Fruit fly (Drosophila melanogaster) S2 (cell line): ENCODE measurements around the gene CG3552.

Source experiments
- CG8478 ChIP-seq: fragments of >200 bp; optimal IDR thresholded peaks from 2 replicates; lab custom pipeline; 2018
- CTCF ChIP-seq, 2 experiments: fragments of >200 bp; optimal IDR thresholded peaks; 2 replicates each; lab custom pipeline; 2018

CG3552 gene

DNA sequence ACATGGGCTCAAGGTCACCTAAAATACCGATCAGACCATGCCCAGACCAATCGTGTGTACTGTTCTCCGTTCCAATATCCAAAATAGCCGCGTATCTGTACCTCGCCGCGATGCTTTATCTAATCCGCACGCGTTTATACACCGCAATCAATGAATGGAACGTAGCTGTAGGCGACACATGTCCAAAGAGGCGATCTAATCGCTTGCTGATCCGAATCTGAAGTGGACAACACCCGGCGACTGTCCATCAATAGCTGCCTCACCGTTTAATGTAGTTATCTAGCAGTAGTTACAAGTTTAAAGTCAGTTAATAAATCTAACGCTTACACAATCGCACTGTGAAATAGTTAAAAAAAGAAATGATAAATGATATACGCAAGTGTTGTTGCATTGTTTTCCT lies 3.7 kb upstream of the CG3552 start:
- TF ChIP-seq CG8478 = no peak
- TF ChIP-seq CTCF (optimal IDR thresholded peaks at IDR 0.05; lab: Kevin White, UChicago) = no peak

dm6 chr3L:9456389-9456788 lies 271 bp downstream of the CG3552 start:
- TF ChIP-seq CTCF (optimal IDR thresholded peaks at IDR 0.05; lab: Kevin White, UChicago) (no peak), CG8478 (no peak)

- TF ChIP-seq CTCF (optimal IDR thresholded peaks at IDR 0.05; lab: Kevin White, UChicago) = no peak
- TF ChIP-seq CG8478 = no peak
Observed at dm6 chr3L:9457619-9458092, 1.5 kb downstream of the CG3552 start, which contains the start of gene CG3437. CG3437 (minus strand) TSS chr3L:9457669.

- TF ChIP-seq CG8478 (no peak), CTCF (optimal IDR thresholded peaks at IDR 0.05; lab: Kevin White, UChicago) (peak in 1 of 2 experiments; percentile 20)
Observed at dm6 chr3L:9460775-9461491, 4.8 kb downstream of the CG3552 start, which contains the start of the genes CG3434 and CG44838. CG3434 (minus strand) TSS chr3L:9460799. CG44838 (plus strand) TSS chr3L:9461050.

dm6 chr3L:9461670-9462246 lies 5.6 kb downstream of the CG3552 start:
- TF ChIP-seq CG8478 (no peak), CTCF (optimal IDR thresholded peaks at IDR 0.05; lab: Kevin White, UChicago) (no peak)

DNA sequence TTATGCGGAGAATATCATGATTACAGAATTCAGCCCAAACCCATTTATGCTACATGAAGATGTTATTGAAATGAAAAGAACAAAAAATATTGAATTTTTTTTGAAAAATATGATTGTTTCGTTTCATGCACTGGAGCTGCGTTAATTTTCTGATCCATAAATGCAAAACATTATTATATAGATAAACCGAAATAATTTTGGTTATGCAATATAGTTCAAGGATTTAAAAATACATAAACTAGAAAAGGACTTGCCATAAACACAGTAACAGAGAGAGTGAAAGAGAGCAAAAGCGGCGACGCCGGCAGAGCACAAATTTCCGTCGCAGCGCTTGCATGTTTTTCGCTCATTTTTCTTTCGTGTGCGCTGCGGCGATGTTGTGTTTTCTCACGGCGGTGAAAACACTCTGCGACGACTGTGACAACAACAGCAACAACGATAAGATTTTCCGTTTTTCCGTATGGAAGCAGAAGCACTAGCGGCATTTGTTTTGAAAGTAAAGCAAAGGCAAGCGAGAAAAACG lies 6.2 kb downstream of the CG3552 start:
- TF ChIP-seq CTCF (optimal IDR thresholded peaks at IDR 0.05; lab: Kevin White, UChicago) = no peak

DNA sequence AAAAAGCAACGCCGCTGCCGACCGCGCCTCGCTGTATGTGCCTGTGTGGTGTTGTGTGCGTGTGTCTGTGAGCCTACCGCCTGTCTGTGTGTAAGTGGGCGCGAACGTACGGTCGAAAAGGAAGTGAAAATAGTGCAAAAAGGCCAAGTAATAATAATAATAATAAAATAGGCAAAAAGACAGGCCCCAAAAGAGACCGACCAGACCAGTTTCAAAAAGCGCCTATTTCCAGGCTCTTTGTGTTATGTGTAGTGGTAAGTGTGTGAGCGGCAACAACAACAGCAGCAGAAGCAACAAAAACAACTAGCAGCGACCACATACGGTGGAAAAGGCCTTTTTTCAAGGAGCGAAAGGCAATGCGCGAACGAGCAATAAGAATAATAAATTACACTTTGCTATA lies 6.7 kb downstream of the CG3552 start:
- TF ChIP-seq CTCF (optimal IDR thresholded peaks at IDR 0.05; lab: Kevin White, UChicago) = no peak

- TF ChIP-seq CG8478 = no peak
- TF ChIP-seq CTCF (optimal IDR thresholded peaks at IDR 0.05; lab: Kevin White, UChicago) = no peak
Observed at dm6 chr3L:9465652-9466244, 9.6 kb downstream of the CG3552 start.

- TF ChIP-seq CG8478 (no peak), CTCF (optimal IDR thresholded peaks at IDR 0.05; lab: Kevin White, UChicago) (no peak)
Observed at dm6 chr3L:9466595-9466994, 10.5 kb downstream of the CG3552 start.

- no peak for TF ChIP-seq CG8478
- TF ChIP-seq CTCF (optimal IDR thresholded peaks at IDR 0.05; lab: Kevin White, UChicago) = no peak
Observed at dm6 chr3L:9467267-9467666, 11.1 kb downstream of the CG3552 start.

DNA sequence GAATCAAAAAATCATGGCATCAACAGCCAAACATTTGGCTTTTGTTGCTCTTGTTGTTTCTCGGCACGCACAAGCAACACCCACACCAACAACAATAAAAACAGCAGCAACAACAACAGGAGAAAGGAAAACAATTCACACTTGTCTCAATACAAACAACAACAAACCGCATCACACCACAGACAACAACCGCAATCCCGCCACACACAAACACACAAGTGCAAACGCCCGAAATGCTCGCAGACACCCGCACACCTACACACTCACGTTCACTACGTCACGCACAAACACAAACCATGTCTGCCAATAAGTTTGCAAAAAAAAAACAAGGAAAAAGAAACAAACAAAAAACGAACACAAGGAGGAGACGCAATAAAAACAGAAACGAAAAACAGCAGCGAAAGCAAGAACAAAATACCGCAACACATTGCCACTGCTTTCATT lies 11.7 kb downstream of the CG3552 start:
- no peak for TF ChIP-seq CTCF (optimal IDR thresholded peaks at IDR 0.05; lab: Kevin White, UChicago)
- TF ChIP-seq CG8478 = no peak

DNA sequence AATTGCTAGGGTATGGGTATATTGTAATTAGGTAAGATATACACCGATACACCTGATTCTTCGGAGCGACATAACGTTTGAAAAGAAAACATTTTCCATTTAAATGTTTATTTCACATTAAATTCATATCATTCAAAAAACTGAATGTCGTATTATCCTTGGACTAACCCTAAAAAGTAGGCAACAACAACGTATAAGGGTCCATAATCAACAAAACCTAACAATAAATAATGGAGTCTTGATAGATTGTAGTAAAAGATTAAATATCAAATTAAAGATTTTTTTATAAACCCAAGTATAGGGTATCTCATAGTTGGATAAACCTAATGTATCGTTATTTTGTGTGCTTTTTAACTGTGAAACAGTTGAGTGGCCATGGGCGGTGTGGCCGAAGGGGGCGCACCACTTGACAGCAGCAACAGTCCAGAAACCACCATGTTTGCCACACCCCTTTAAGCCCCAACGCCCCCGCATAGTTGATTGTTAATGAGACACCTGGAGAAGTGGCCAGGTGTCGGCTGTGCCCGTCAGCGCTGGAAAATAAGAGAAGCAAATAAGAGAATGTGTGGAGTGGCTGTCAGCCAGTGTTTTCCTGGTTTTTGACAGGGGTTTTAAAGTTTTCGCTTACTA lies 12.3 kb downstream of the CG3552 start:
- TF ChIP-seq CG8478 (no peak), CTCF (optimal IDR thresholded peaks at IDR 0.05; lab: Kevin White, UChicago) (no peak)

- TF ChIP-seq CTCF (optimal IDR thresholded peaks at IDR 0.05; lab: Kevin White, UChicago) (no peak), CG8478 (no peak)
Observed at dm6 chr3L:9469079-9469478, 13.0 kb downstream of the CG3552 start.

dm6 chr3L:9471151-9471903 lies 15.2 kb downstream of the CG3552 start:
- TF ChIP-seq CG8478 (no peak), CTCF (optimal IDR thresholded peaks at IDR 0.05; lab: Kevin White, UChicago) (no peak)

- TF ChIP-seq CG8478 (no peak), CTCF (optimal IDR thresholded peaks at IDR 0.05; lab: Kevin White, UChicago) (peak; percentile 11 to 47)
Observed at dm6 chr3L:9476829-9477228, 20.7 kb downstream of the CG3552 start, which contains the start of the genes Uch-L5 and Jarid2. Uch-L5 (minus strand) TSS chr3L:9476965. Jarid2 (plus strand) TSS chr3L:9477038.
